Fruit fly (Drosophila melanogaster): Measurements from ENCODE around the gene Wdr82.
A peak's percentile ranks its signal among the peaks of the same experiment; 100 is the strongest.

Wdr82 gene

DNA sequence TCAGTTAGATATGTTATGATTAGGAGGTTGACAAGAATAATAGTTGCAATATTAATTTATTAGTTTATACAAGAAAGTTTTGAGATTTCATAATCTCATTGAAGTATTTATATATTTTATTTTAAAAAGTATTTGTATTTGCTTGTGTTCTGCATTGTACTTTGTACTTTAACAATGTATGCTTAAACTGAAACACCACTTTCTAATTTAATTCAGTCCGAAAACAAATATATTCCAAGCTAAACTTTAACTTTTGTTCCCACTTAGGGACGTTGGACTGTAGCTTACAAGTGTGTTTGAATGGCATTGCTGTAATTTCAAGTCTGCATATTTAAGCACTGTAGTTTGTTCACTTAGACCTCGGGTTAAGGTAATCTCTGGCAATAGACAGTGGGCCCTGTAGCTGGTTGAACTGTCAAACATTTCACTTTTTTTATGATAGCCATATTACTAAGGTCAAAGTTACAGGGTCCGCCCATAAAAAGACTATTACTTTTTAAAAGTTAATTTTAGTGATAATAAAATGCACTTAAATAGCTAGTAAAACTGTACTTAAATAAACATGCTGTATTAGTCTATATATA lies 2.8 kb upstream of the Wdr82 start (continued):
- TF ChIP-seq BtbVII (GFP tag; optimal IDR thresholded peaks at IDR 0.05) (peak; percentile 24), bcd (GFP tag; optimal IDR thresholded peaks at IDR 0.05) (no peak), wor (GFP tag; IDR thresholded peaks at IDR 0.05) (no peak), CG9797 (GFP tag; optimal IDR thresholded peaks at IDR 0.05) (no peak), CG33557 (GFP tag; optimal IDR thresholded peaks at IDR 0.05) (no peak), CG15601 (tag; optimal IDR thresholded peaks at IDR 0.05) (no peak), CG6813 (GFP tag; optimal IDR thresholded peaks at IDR 0.05) (peak; percentile 14), Lhr (GFP tag; optimal IDR thresholded peaks at IDR 0.05) (no peak), Hr51 (GFP tag; optimal IDR thresholded peaks at IDR 0.05) (peak in 1 of 2 experiments; percentile 52), Bdp1 (GFP tag; optimal IDR thresholded peaks at IDR 0.05) (no peak), tio (GFP tag; optimal IDR thresholded peaks at IDR 0.05) (no peak), CG7928 (GFP tag; optimal IDR thresholded peaks at IDR 0.05) (no peak), Elba2 (GFP tag; optimal IDR thresholded peaks at IDR 0.05) (no peak), slbo (GFP tag; IDR thresholded peaks at IDR 0.05) (no peak), CG1529 (GFP tag; optimal IDR thresholded peaks at IDR 0.05) (no peak), Atf3 (GFP tag; optimal IDR thresholded peaks at IDR 0.05) (no peak), nau (GFP tag; optimal IDR thresholded peaks at IDR 0.05) (no peak), jumu (GFP tag; optimal IDR thresholded peaks at IDR 0.05) (no peak), her (GFP tag; optimal IDR thresholded peaks at IDR 0.05) (no peak), dati (GFP tag; IDR thresholded peaks at IDR 0.05) (no peak), CG30403 (GFP tag; optimal IDR thresholded peaks at IDR 0.05) (peak; percentile 33), Drgx (GFP tag; IDR thresholded peaks at IDR 0.05) (peak; percentile 41; the same call in 1 of the 2 replicates), phol (tag; optimal IDR thresholded peaks at IDR 0.05) (peak; percentile 23), dimm (GFP tag; IDR thresholded peaks at IDR 0.05) (no peak), CG4424 (GFP tag; optimal IDR thresholded peaks at IDR 0.05) (peak; percentile 22), B-H1 (GFP tag; IDR thresholded peaks at IDR 0.05) (no peak), emc (GFP tag; optimal IDR thresholded peaks at IDR 0.05) (no peak), CG3065 (GFP tag; optimal IDR thresholded peaks at IDR 0.05) (no peak), CG15269 (tag; optimal IDR thresholded peaks at IDR 0.05) (peak; percentile 49), CG2712 (tag; optimal IDR thresholded peaks at IDR 0.05) (peak; percentile 29), D19B (GFP tag; optimal IDR thresholded peaks at IDR 0.05) (no peak), pros (GFP tag; optimal IDR thresholded peaks at IDR 0.05) (no peak), Hand (GFP tag; optimal IDR thresholded peaks at IDR 0.05) (no peak), lilli (GFP tag; optimal IDR thresholded peaks at IDR 0.05) (no peak), CG18011 (GFP tag; optimal IDR thresholded peaks at IDR 0.05) (no peak), CG11247 (GFP tag; IDR thresholded peaks at IDR 0.05) (no peak), Fer2 (tag; optimal IDR thresholded peaks at IDR 0.05) (no peak), Hey (tag; optimal IDR thresholded peaks at IDR 0.05) (no peak), CG11456 (GFP tag; IDR thresholded peaks at IDR 0.05) (no peak)

dm6 chr2L:8372248-8372647 lies 2.0 kb upstream of the Wdr82 start:
- TF ChIP-seq CG13424 (tag; optimal IDR thresholded peaks at IDR 0.05), result no peak
- no peak for TF ChIP-seq CG34224 (GFP tag; IDR thresholded peaks at IDR 0.05; ENCODE audit: partially characterized antibody)
- TF ChIP-seq Side (GFP tag; optimal IDR thresholded peaks at IDR 0.05), result no peak
- TF ChIP-seq CG4730 (GFP tag; IDR thresholded peaks at IDR 0.05), result 0 out of 2 replicates have a peak, but pooled peaks have one; percentile 17
- peak; percentile 58 for TF ChIP-seq Ets65A (GFP tag)
- TF ChIP-seq exex (tag; optimal IDR thresholded peaks at IDR 0.05), result peak; percentile 83
- peak; percentile 23 for TF ChIP-seq sug (tag; optimal IDR thresholded peaks at IDR 0.05)
- TF ChIP-seq CG12299 (tag; optimal IDR thresholded peaks at IDR 0.05), result no peak
- TF ChIP-seq mirr (GFP tag; optimal IDR thresholded peaks at IDR 0.05), result peak; percentile 39
- no peak for TF ChIP-seq tin (GFP tag; optimal IDR thresholded peaks at IDR 0.05)
- peak; percentile 64 for TF ChIP-seq Med (GFP tag)
- TF ChIP-seq en (GFP tag; optimal IDR thresholded peaks at IDR 0.05), result no peak
- TF ChIP-seq chm (GFP tag; IDR thresholded peaks at IDR 0.05), result no peak
- no peak for TF ChIP-seq D19A (tag; optimal IDR thresholded peaks at IDR 0.05)
- TF ChIP-seq Awh (GFP tag; IDR thresholded peaks at IDR 0.05), result no peak

Data from whole organism, embryonic.